Worm (Caenorhabditis elegans): ENCODE results near the gene clc-24.

The clc-24 gene

DNA sequence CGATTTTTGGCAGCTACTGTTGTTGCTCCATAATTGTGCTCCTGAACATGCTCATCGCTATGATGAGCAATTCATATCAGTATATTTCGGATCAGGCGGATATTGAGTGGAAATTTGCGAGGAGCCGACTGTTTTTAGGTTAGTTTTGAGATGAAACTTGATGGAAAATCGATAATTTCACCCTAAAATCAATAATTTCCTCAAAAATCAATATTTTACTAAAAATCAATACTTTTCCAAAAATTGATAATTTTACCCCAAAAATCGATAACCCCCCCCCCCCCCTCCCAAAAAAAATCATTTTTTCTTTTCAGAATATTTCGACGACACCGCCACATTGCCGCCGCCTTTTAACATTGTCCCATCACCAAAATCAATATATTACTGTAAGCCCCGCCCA lies 11.0 kb upstream of the clc-24 start:
- TF ChIP-seq unc-62 (GFP tag; optimal IDR thresholded peaks at IDR 0.05), result no peak
- TF ChIP-seq mep-1 (tag; optimal IDR thresholded peaks at IDR 0.05), result no peak
- no peak for TF ChIP-seq tbx-8 (GFP tag; optimal IDR thresholded peaks at IDR 0.05)
- TF ChIP-seq cnd-1 (tag; optimal IDR thresholded peaks at IDR 0.05), result no peak
- no peak for TF ChIP-seq snpc-4 (tag; optimal IDR thresholded peaks at IDR 0.05)
- TF ChIP-seq lin-32 (GFP tag; optimal IDR thresholded peaks at IDR 0.05), result no peak
- no peak for TF ChIP-seq mab-5 (tag; optimal IDR thresholded peaks at IDR 0.05)
- TF ChIP-seq zip-8 (tag; optimal IDR thresholded peaks at IDR 0.05), result no peak

- TF ChIP-seq M03D4.4 (tag; optimal IDR thresholded peaks at IDR 0.05), result no peak
These were observed 8.5 kb upstream of the clc-24 start, which contains the start of gene R06B10.7 for ce11 chrIII:1001297-1001696. Gene R06B10.7 (minus strand): TSS chrIII:1001397.

- TF ChIP-seq ceh-43 (GFP tag; optimal IDR thresholded peaks at IDR 0.05) (no peak), ceh-39 (tag; optimal IDR thresholded peaks at IDR 0.05) (no peak), lsy-2 (tag; optimal IDR thresholded peaks at IDR 0.05) (no peak), ham-2 (GFP tag; optimal IDR thresholded peaks at IDR 0.05) (no peak), lin-32 (GFP tag; optimal IDR thresholded peaks at IDR 0.05) (no peak), bed-3 (GFP tag; optimal IDR thresholded peaks at IDR 0.05) (no peak), unc-39 (tag; optimal IDR thresholded peaks at IDR 0.05) (no peak), snpc-4 (tag; optimal IDR thresholded peaks at IDR 0.05) (no peak)
These were observed 7.3 kb upstream of the clc-24 start, which contains the start of gene clec-150 for ce11 chrIII:1002510-1002909. Gene clec-150 (plus strand): TSS chrIII:1002707.

ce11 chrIII:1004464-1004863 lies 5.4 kb upstream of the clc-24 start:
- TF ChIP-seq hlh-1 (tag; optimal IDR thresholded peaks at IDR 0.05), result no peak
- TF ChIP-seq ceh-43 (GFP tag; optimal IDR thresholded peaks at IDR 0.05), result no peak
- TF ChIP-seq lin-13 (tag; optimal IDR thresholded peaks at IDR 0.05), result no peak
- TF ChIP-seq unc-120 (tag; optimal IDR thresholded peaks at IDR 0.05; ENCODE audit: poor library complexity, severe bottlenecking), result no peak
- TF ChIP-seq snpc-4 (tag; optimal IDR thresholded peaks at IDR 0.05), result no peak
- TF ChIP-seq nhr-76 (tag; optimal IDR thresholded peaks at IDR 0.05), result no peak
- no peak for TF ChIP-seq nhr-12 (tag; optimal IDR thresholded peaks at IDR 0.05)
- no peak for TF ChIP-seq nhr-28 (tag; optimal IDR thresholded peaks at IDR 0.05)
- TF ChIP-seq lin-32 (GFP tag; optimal IDR thresholded peaks at IDR 0.05), result no peak
- no peak for TF ChIP-seq zip-8 (tag; optimal IDR thresholded peaks at IDR 0.05)
- no peak for TF ChIP-seq ztf-11 (tag; optimal IDR thresholded peaks at IDR 0.05)

- no peak for TF ChIP-seq drap-1 (GFP tag; optimal IDR thresholded peaks at IDR 0.05)
- TF ChIP-seq tbx-8 (GFP tag; optimal IDR thresholded peaks at IDR 0.05), result no peak
- TF ChIP-seq nhr-76 (tag; optimal IDR thresholded peaks at IDR 0.05), result no peak
- TF ChIP-seq lsy-2 (tag; optimal IDR thresholded peaks at IDR 0.05), result no peak
- no peak for TF ChIP-seq ztf-11 (tag; optimal IDR thresholded peaks at IDR 0.05)
- no peak for TF ChIP-seq ham-2 (GFP tag; optimal IDR thresholded peaks at IDR 0.05)
- no peak for TF ChIP-seq hlh-1 (tag; optimal IDR thresholded peaks at IDR 0.05)
- no peak for TF ChIP-seq ceh-83 (GFP tag; optimal IDR thresholded peaks at IDR 0.05)
These were observed 2.5 kb upstream of the clc-24 start for ce11 chrIII:1007143-1007905.

- TF ChIP-seq pha-4 (tag; optimal IDR thresholded peaks at IDR 0.05) (no peak), unc-62 (GFP tag; optimal IDR thresholded peaks at IDR 0.05) (no peak), nhr-76 (tag; optimal IDR thresholded peaks at IDR 0.05) (no peak), ham-2 (GFP tag; optimal IDR thresholded peaks at IDR 0.05) (no peak)
These were observed 1.7 kb upstream of the clc-24 start, which contains the start of gene clc-27 for ce11 chrIII:1008091-1008490. Gene clc-27 (plus strand): TSS chrIII:1008391.

DNA sequence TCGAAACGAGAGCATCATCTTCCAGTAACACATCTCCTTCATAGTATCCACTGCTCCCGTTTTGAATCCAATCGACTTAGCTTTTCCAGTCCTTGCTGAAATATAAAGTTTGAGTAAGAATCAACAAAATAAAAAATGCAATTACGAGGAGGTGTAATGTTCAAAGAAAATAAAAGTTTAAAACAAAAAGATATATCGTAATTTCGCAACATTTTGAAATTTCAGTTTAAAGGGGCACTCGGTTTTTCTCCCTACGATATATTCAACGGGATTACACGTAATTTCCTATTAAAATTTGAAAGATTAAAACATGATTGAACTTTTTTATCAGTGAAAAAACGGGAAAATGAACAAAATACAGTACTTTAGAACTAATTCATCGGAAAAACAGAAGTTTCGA lies 6.2 kb downstream of the clc-24 start, which contains the start of gene Y34F4.3:
Y34F4.3 (minus strand) TSS at position 101 of the 400 bp plus-strand sequence.
- TF ChIP-seq zip-8 (tag; optimal IDR thresholded peaks at IDR 0.05), result no peak
- TF ChIP-seq mep-1 (tag; optimal IDR thresholded peaks at IDR 0.05), result no peak
- no peak for TF ChIP-seq nhr-28 (tag; optimal IDR thresholded peaks at IDR 0.05)
- TF ChIP-seq nhr-12 (tag; optimal IDR thresholded peaks at IDR 0.05), result no peak
- TF ChIP-seq tbx-8 (GFP tag; optimal IDR thresholded peaks at IDR 0.05), result no peak
- TF ChIP-seq mls-2 (tag; optimal IDR thresholded peaks at IDR 0.05), result no peak
- no peak for TF ChIP-seq unc-39 (tag; optimal IDR thresholded peaks at IDR 0.05)
- no peak for TF ChIP-seq lin-13 (tag; optimal IDR thresholded peaks at IDR 0.05)
- no peak for TF ChIP-seq ces-1 (GFP tag; optimal IDR thresholded peaks at IDR 0.05)
- TF ChIP-seq lin-32 (GFP tag; optimal IDR thresholded peaks at IDR 0.05), result no peak
- no peak for TF ChIP-seq pha-4 (tag; optimal IDR thresholded peaks at IDR 0.05)
- no peak for TF ChIP-seq unc-62 (GFP tag; optimal IDR thresholded peaks at IDR 0.05)
- no peak for TF ChIP-seq ceh-39 (tag; optimal IDR thresholded peaks at IDR 0.05)
- no peak for TF ChIP-seq cnd-1 (tag; optimal IDR thresholded peaks at IDR 0.05)
- no peak for TF ChIP-seq mab-5 (tag; optimal IDR thresholded peaks at IDR 0.05)
- no peak for TF ChIP-seq unc-120 (tag; optimal IDR thresholded peaks at IDR 0.05; ENCODE audit: poor library complexity, severe bottlenecking)
- TF ChIP-seq hlh-1 (tag; optimal IDR thresholded peaks at IDR 0.05), result no peak
- no peak for TF ChIP-seq blmp-1 (tag; optimal IDR thresholded peaks at IDR 0.05)
- TF ChIP-seq drap-1 (GFP tag; optimal IDR thresholded peaks at IDR 0.05), result no peak
- TF ChIP-seq bed-3 (GFP tag; optimal IDR thresholded peaks at IDR 0.05), result no peak

Measured in whole organism, mixed stage, embryonic.